Worm (Caenorhabditis elegans) whole organism, mixed stage, embryonic: ENCODE results near the gene F15E6.4.

ENCODE experiments used
- M03D4.4 ChIP-seq: sonication (generic microtip); optimal IDR thresholded peaks from 2 replicates; lab custom pipeline; 2017; ENCODE audit warnings: mild to moderate bottlenecking, missing genetic modification characterization, missing compliant biosample characterization
- bed-3 ChIP-seq: fragments of 200-800 bp; sonication (Bioruptor generic); optimal IDR thresholded peaks from 3 replicates; lab custom pipeline; 2018; ENCODE audit warnings: mild to moderate bottlenecking, missing genetic modification characterization, moderate library complexity, missing compliant biosample characterization
- blmp-1 ChIP-seq: fragments of 150-350 bp; optimal IDR thresholded peaks from 2 replicates; lab custom pipeline; 2014; ENCODE audit warnings: missing biosample characterization, missing genetic modification characterization
- ceh-39 ChIP-seq: fragments of 150-350 bp; optimal IDR thresholded peaks from 2 replicates; lab custom pipeline; 2014; ENCODE audit warnings: missing biosample characterization, missing genetic modification characterization
- ceh-43 ChIP-seq: fragments of 200-800 bp; sonication (Bioruptor generic); optimal IDR thresholded peaks from 2 replicates; lab custom pipeline; 2018; ENCODE audit warnings: mild to moderate bottlenecking, missing genetic modification characterization, moderate library complexity, missing compliant biosample characterization
- ceh-83 ChIP-seq: fragments of 200-800 bp; sonication (Bioruptor generic); optimal IDR thresholded peaks from 2 replicates; lab custom pipeline; 2018; ENCODE audit warnings: mild to moderate bottlenecking, missing genetic modification characterization, missing compliant biosample characterization
- ces-1 ChIP-seq: fragments of 150-350 bp; optimal IDR thresholded peaks from 2 replicates; lab custom pipeline; 2014; ENCODE audit warnings: missing biosample characterization, missing genetic modification reagents, missing genetic modification characterization
- drap-1 ChIP-seq: fragments of 200-800 bp; sonication (Bioruptor generic); optimal IDR thresholded peaks from 3 replicates; lab custom pipeline; 2018; ENCODE audit warnings: mild to moderate bottlenecking, missing genetic modification characterization, missing compliant biosample characterization
- elt-1 ChIP-seq: sonication (generic microtip); optimal IDR thresholded peaks from 2 replicates; lab custom pipeline; 2017; ENCODE audit warnings: missing genetic modification characterization, mild to moderate bottlenecking, missing compliant biosample characterization, antibody characterized with exemption, moderate library complexity, borderline replicate concordance; ENCODE audit not compliant: insufficient read depth
- elt-3 ChIP-seq: fragments of 150-350 bp; optimal IDR thresholded peaks from 2 replicates; lab custom pipeline; 2014; ENCODE audit warnings: missing biosample characterization, missing genetic modification characterization
- flh-1 ChIP-seq: fragments of 200-800 bp; sonication (Bioruptor generic); optimal IDR thresholded peaks from 2 replicates; lab custom pipeline; 2018; ENCODE audit warnings: mild to moderate bottlenecking, missing genetic modification characterization, moderate library complexity, missing compliant biosample characterization
- ham-2 ChIP-seq: fragments of 200-800 bp; sonication (Bioruptor generic); optimal IDR thresholded peaks from 2 replicates; lab custom pipeline; 2018; ENCODE audit warnings: mild to moderate bottlenecking, missing genetic modification characterization, missing compliant biosample characterization
- hlh-1 ChIP-seq: fragments of 150-350 bp; optimal IDR thresholded peaks from 2 replicates; lab custom pipeline; 2014; ENCODE audit warnings: missing biosample characterization, missing genetic modification reagents, missing genetic modification characterization
- lin-13 ChIP-seq: fragments of 150-350 bp; optimal IDR thresholded peaks from 2 replicates; lab custom pipeline; 2014; ENCODE audit warnings: missing biosample characterization, missing genetic modification characterization
- lin-32 ChIP-seq: fragments of 200-800 bp; sonication (Bioruptor generic); optimal IDR thresholded peaks from 2 replicates; lab custom pipeline; 2018; ENCODE audit warnings: mild to moderate bottlenecking, missing genetic modification characterization, missing compliant biosample characterization
- lsy-2 ChIP-seq: fragments of 150-350 bp; optimal IDR thresholded peaks from 2 replicates; lab custom pipeline; 2014; ENCODE audit warnings: missing biosample characterization, missing genetic modification characterization
- mab-5 ChIP-seq: fragments of 150-350 bp; optimal IDR thresholded peaks from 2 replicates; lab custom pipeline; 2014; ENCODE audit warnings: missing biosample characterization, missing genetic modification characterization
- mep-1 ChIP-seq: fragments of 150-350 bp; optimal IDR thresholded peaks from 2 replicates; lab custom pipeline; 2017; ENCODE audit warnings: missing biosample characterization, missing genetic modification reagents, missing genetic modification characterization, inconsistent platforms
- mls-2 ChIP-seq: sonication (generic microtip); optimal IDR thresholded peaks from 2 replicates; lab custom pipeline; 2016; ENCODE audit warnings: mild to moderate bottlenecking, missing genetic modification characterization, moderate library complexity, missing compliant biosample characterization
- nhr-12 ChIP-seq: fragments of 150-350 bp; optimal IDR thresholded peaks from 2 replicates; lab custom pipeline; 2014; ENCODE audit warnings: missing biosample characterization, missing genetic modification characterization
- nhr-2 ChIP-seq: fragments of 150-350 bp; optimal IDR thresholded peaks from 2 replicates; lab custom pipeline; 2014; ENCODE audit warnings: missing biosample characterization, missing genetic modification characterization
- nhr-237 ChIP-seq: fragments of 150-350 bp; optimal IDR thresholded peaks from 2 replicates; lab custom pipeline; 2014; ENCODE audit warnings: missing biosample characterization, missing genetic modification characterization
- nhr-28 ChIP-seq: fragments of 150-350 bp; optimal IDR thresholded peaks from 2 replicates; lab custom pipeline; 2014; ENCODE audit warnings: missing biosample characterization, missing genetic modification characterization
- nhr-76 ChIP-seq: sonication (generic microtip); optimal IDR thresholded peaks from 2 replicates; lab custom pipeline; 2017; ENCODE audit warnings: missing biosample characterization, missing genetic modification characterization
- pha-4 ChIP-seq: fragments of 150-350 bp; optimal IDR thresholded peaks from 2 replicates; lab custom pipeline; 2018; ENCODE audit warnings: missing biosample characterization, missing genetic modification reagents, missing genetic modification characterization
- sem-2 ChIP-seq: fragments of 200-800 bp; sonication (Bioruptor generic); optimal IDR thresholded peaks from 2 replicates; lab custom pipeline; 2018; ENCODE audit warnings: mild to moderate bottlenecking, missing genetic modification characterization, missing compliant biosample characterization
- snpc-4 ChIP-seq: fragments of 150-350 bp; optimal IDR thresholded peaks from 2 replicates; lab custom pipeline; 2014; ENCODE audit warnings: missing biosample characterization, missing genetic modification characterization
- sptf-1 ChIP-seq: sonication (generic microtip); optimal IDR thresholded peaks from 2 replicates; lab custom pipeline; 2017; ENCODE audit warnings: mild to moderate bottlenecking, missing genetic modification characterization, moderate library complexity, missing compliant biosample characterization
- tbx-8 ChIP-seq: fragments of 200-800 bp; sonication (Bioruptor generic); optimal IDR thresholded peaks from 2 replicates; lab custom pipeline; 2018; ENCODE audit warnings: mild to moderate bottlenecking, missing genetic modification characterization, moderate library complexity, missing compliant biosample characterization
- unc-120 ChIP-seq: sonication (generic microtip); optimal IDR thresholded peaks from 2 replicates; lab custom pipeline; 2017; ENCODE audit warnings: missing genetic modification characterization, missing compliant biosample characterization; ENCODE audit not compliant: poor library complexity, severe bottlenecking
- unc-39 ChIP-seq: fragments of 150-350 bp; optimal IDR thresholded peaks from 2 replicates; lab custom pipeline; 2014; ENCODE audit warnings: missing biosample characterization, missing genetic modification characterization
- unc-62 ChIP-seq: fragments of 150-350 bp; optimal IDR thresholded peaks from 2 replicates; lab custom pipeline; 2014; ENCODE audit warnings: missing biosample characterization, missing genetic modification reagents, missing genetic modification characterization
- zip-8 ChIP-seq: fragments of 150-350 bp; optimal IDR thresholded peaks from 2 replicates; lab custom pipeline; 2014; ENCODE audit warnings: missing biosample characterization, missing genetic modification characterization
- ztf-11 ChIP-seq: fragments of 150-350 bp; optimal IDR thresholded peaks from 2 replicates; lab custom pipeline; 2014; ENCODE audit warnings: missing biosample characterization, missing genetic modification characterization

The F15E6.4 gene

DNA sequence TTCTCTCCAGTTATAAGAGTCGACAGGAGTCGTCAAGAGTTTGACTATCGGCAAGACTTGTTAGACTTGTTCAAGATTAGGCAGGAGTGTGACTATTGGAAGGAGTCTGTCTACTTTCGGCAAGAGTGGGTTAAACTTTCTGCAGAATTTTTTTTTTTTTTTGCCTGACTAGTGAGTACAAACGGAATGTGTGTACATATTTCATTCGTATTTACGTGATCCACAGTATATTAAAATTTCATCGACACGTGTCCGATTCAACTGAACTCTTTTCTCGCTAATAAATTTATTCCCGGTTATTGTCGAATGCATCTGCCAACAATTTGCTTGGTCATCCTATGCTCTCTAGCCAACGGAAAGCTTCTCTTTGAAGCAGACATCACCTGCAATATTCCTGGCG lies 19.1 kb upstream of the F15E6.4 start, which contains the start of gene F36A4.1:
F36A4.1 (plus strand) TSS at position 301 of the 400 bp plus-strand sequence.
- no peak for TF ChIP-seq ham-2
- no peak for TF ChIP-seq nhr-28 (tag; lab: Kevin White, UChicago)
- TF ChIP-seq lsy-2: no peak
- TF ChIP-seq pha-4: no peak
- TF ChIP-seq nhr-12 (tag; lab: Kevin White, UChicago): no peak
- TF ChIP-seq sem-2 (GFP tag; lab: Kevin White, UChicago): no peak
- TF ChIP-seq unc-62 (GFP tag; lab: Kevin White, UChicago): no peak
- no peak for TF ChIP-seq nhr-237
- no peak for TF ChIP-seq unc-120 (tag; lab: Kevin White, UChicago)
- no peak for TF ChIP-seq nhr-2 (tag; lab: Kevin White, UChicago)
- TF ChIP-seq snpc-4 (tag; lab: Kevin White, UChicago): no peak
- no peak for TF ChIP-seq mab-5 (tag; lab: Kevin White, UChicago)
- no peak for TF ChIP-seq elt-1 (tag; lab: Kevin White, UChicago)
- TF ChIP-seq drap-1: no peak
- TF ChIP-seq mls-2: no peak
- TF ChIP-seq sptf-1: no peak
- TF ChIP-seq ceh-83: no peak
- TF ChIP-seq zip-8 (tag; lab: Kevin White, UChicago): no peak
- TF ChIP-seq lin-32 (GFP tag; lab: Kevin White, UChicago): no peak
- no peak for TF ChIP-seq ces-1 (GFP tag; lab: Kevin White, UChicago)

DNA sequence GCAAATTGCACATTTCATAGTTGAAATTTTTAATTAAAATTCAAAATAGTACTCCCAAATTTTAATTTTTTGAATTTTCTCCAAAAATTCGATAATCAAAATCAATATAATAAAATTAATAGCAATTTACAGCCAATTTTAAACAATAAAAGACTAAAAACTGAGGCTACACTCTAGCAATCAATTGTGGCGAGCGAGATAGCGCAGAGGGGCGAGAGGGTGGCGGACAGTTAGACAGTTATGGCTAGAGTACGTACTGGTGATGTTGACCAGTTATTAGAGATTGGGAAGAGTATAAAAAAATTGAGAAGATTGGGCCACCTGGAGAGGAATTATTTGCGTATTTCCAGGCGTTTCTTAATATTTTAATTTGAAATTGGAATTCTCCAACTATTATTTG lies 13.6 kb upstream of the F15E6.4 start, which contains the start of gene nhr-78:
nhr-78 (minus strand) TSS at position 182 of the 400 bp plus-strand sequence.
- TF ChIP-seq ceh-43 (GFP tag; lab: Kevin White, UChicago): no peak
- no peak for TF ChIP-seq mab-5 (tag; lab: Kevin White, UChicago)
- no peak for TF ChIP-seq ztf-11 (tag; lab: Kevin White, UChicago)
- no peak for TF ChIP-seq snpc-4 (tag; lab: Kevin White, UChicago)
- no peak for TF ChIP-seq hlh-1 (tag; lab: Kevin White, UChicago)
- TF ChIP-seq nhr-28 (tag; lab: Kevin White, UChicago): no peak
- no peak for TF ChIP-seq elt-3 (tag; lab: Kevin White, UChicago)
- TF ChIP-seq nhr-2 (tag; lab: Kevin White, UChicago): no peak
- TF ChIP-seq ceh-39 (tag; lab: Kevin White, UChicago): no peak
- no peak for TF ChIP-seq unc-62 (GFP tag; lab: Kevin White, UChicago)
- no peak for TF ChIP-seq lin-32 (GFP tag; lab: Kevin White, UChicago)
- TF ChIP-seq sem-2 (GFP tag; lab: Kevin White, UChicago): no peak
- TF ChIP-seq nhr-237: no peak
- TF ChIP-seq ces-1 (GFP tag; lab: Kevin White, UChicago): no peak
- TF ChIP-seq sptf-1: no peak
- no peak for TF ChIP-seq bed-3 (GFP tag; lab: Kevin White, UChicago)
- TF ChIP-seq flh-1 (GFP tag; lab: Kevin White, UChicago): no peak
- TF ChIP-seq pha-4: no peak

DNA sequence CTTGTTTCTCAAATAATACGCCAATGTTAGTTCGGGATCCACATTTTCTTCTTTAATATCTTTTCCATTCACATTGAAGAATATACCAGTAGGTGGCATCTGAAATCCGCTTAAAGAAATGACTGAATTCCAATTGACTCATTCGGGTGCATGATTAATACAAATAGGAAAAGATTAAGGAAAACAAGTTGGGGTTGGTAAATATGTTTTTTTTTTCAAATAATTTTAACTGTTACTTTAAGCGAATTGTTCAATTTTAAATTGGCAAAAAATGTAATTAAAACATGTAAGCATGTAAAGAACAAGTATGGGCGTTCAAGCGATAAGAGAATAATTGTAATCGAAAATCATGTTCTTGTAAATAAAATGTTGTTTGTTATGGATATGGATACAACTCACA lies 7.3 kb upstream of the F15E6.4 start, which contains the start of gene F15E6.6:
F15E6.6 (minus strand) TSS at position 101 of the 400 bp plus-strand sequence.
- no peak for TF ChIP-seq pha-4
- no peak for TF ChIP-seq lin-13 (tag; lab: Kevin White, UChicago)
- TF ChIP-seq ztf-11 (tag; lab: Kevin White, UChicago): no peak
- TF ChIP-seq elt-1 (tag; lab: Kevin White, UChicago): no peak
- TF ChIP-seq lsy-2: no peak
- TF ChIP-seq M03D4.4: no peak
- TF ChIP-seq sptf-1: no peak
- TF ChIP-seq mls-2: no peak
- TF ChIP-seq sem-2 (GFP tag; lab: Kevin White, UChicago): no peak
- TF ChIP-seq blmp-1 (tag; lab: Kevin White, UChicago): no peak
- TF ChIP-seq nhr-237: no peak
- no peak for TF ChIP-seq zip-8 (tag; lab: Kevin White, UChicago)
- no peak for TF ChIP-seq mab-5 (tag; lab: Kevin White, UChicago)
- TF ChIP-seq unc-120 (tag; lab: Kevin White, UChicago): no peak
- no peak for TF ChIP-seq tbx-8
- no peak for TF ChIP-seq mep-1 (tag; lab: Kevin White, UChicago)
- no peak for TF ChIP-seq hlh-1 (tag; lab: Kevin White, UChicago)
- no peak for TF ChIP-seq ceh-39 (tag; lab: Kevin White, UChicago)
- TF ChIP-seq, all 35 proteins: peak for 0

DNA sequence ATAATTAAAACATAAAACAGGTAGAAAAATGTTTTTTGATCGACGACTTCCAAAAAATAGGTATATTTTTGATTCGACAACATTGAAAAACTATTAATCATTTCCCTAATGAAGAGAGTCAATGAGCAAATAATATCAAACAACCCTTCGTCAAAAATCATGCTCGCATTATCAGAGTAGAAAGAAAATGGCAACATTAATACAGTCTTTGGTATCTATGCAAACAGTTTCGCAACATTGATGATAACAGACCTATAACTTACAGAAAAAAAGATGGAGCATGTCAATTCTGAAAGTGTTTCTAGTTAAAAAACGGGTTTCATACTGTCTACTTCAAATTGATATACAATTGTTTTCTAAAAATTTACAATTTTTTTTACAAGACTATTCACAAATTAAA lies 6.3 kb upstream of the F15E6.4 start:
- TF ChIP-seq ceh-83 (no peak), ceh-43 (GFP tag; lab: Kevin White, UChicago) (no peak), nhr-28 (tag; lab: Kevin White, UChicago) (no peak), nhr-76 (tag; lab: Kevin White, UChicago) (no peak), nhr-2 (tag; lab: Kevin White, UChicago) (no peak), zip-8 (tag; lab: Kevin White, UChicago) (no peak), nhr-12 (tag; lab: Kevin White, UChicago) (no peak), snpc-4 (tag; lab: Kevin White, UChicago) (no peak), lsy-2 (no peak), unc-39 (tag; lab: Kevin White, UChicago) (no peak), drap-1 (no peak), ceh-39 (tag; lab: Kevin White, UChicago) (no peak), unc-62 (GFP tag; lab: Kevin White, UChicago) (no peak), elt-3 (tag; lab: Kevin White, UChicago) (no peak), unc-120 (tag; lab: Kevin White, UChicago) (no peak), sem-2 (GFP tag; lab: Kevin White, UChicago) (no peak), flh-1 (GFP tag; lab: Kevin White, UChicago) (no peak), ham-2 (no peak)
